Worm (Caenorhabditis elegans) whole organism, L2 larva: ENCODE data around the gene grd-12.

Experiments used
- C34F6.9 ChIP-seq: fragments of 150-350 bp; optimal IDR thresholded peaks from 2 replicates; lab custom pipeline; 2014; ENCODE audit warnings: missing biosample characterization, missing genetic modification characterization
- R02D3.7 ChIP-seq: fragments of 150-350 bp; optimal IDR thresholded peaks from 2 replicates; lab custom pipeline; 2014; ENCODE audit warnings: missing biosample characterization, missing genetic modification characterization
- Y55F3AM.14 ChIP-seq: fragments of 200-800 bp; sonication (Bioruptor generic); optimal IDR thresholded peaks from 2 replicates; lab custom pipeline; 2018; ENCODE audit warnings: mild to moderate bottlenecking, missing genetic modification characterization, missing compliant biosample characterization
- aly-2 ChIP-seq: fragments of 150-350 bp; optimal IDR thresholded peaks from 2 replicates; lab custom pipeline; 2014; ENCODE audit warnings: missing biosample characterization, missing genetic modification characterization
- ama-1 ChIP-seq: fragments of 150-350 bp; optimal IDR thresholded peaks from 2 replicates; lab custom pipeline; 2018; ENCODE audit warnings: inconsistent platforms
- blmp-1 ChIP-seq: sonication (generic microtip); optimal IDR thresholded peaks from 2 replicates; lab custom pipeline; 2017; ENCODE audit warnings: missing genetic modification characterization, mild to moderate bottlenecking, missing compliant biosample characterization, antibody characterized with exemption, moderate library complexity; ENCODE audit not compliant: insufficient read depth
- ceh-16 ChIP-seq: fragments of 150-350 bp; optimal IDR thresholded peaks from 2 replicates; lab custom pipeline; 2014; ENCODE audit warnings: missing biosample characterization, missing genetic modification characterization
- crh-2 ChIP-seq: sonication (generic microtip); optimal IDR thresholded peaks from 2 replicates; lab custom pipeline; 2017; ENCODE audit warnings: missing biosample characterization, missing genetic modification characterization
- egl-27 ChIP-seq: sonication (generic microtip); optimal IDR thresholded peaks from 3 replicates; lab custom pipeline; 2017; ENCODE audit warnings: missing biosample characterization, missing genetic modification reagents, missing genetic modification characterization
- elt-1 ChIP-seq: fragments of 150-350 bp; optimal IDR thresholded peaks from 2 replicates; lab custom pipeline; 2014; ENCODE audit warnings: missing biosample characterization, missing genetic modification characterization
- fos-1 ChIP-seq: fragments of 150-350 bp; optimal IDR thresholded peaks from 2 replicates; lab custom pipeline; 2014; ENCODE audit warnings: missing biosample characterization, missing genetic modification characterization
- gmeb-1 ChIP-seq: fragments of 150-350 bp; optimal IDR thresholded peaks from 2 replicates; lab custom pipeline; 2014; ENCODE audit warnings: missing biosample characterization, missing genetic modification characterization
- lin-11 ChIP-seq: fragments of 150-350 bp; sonication (generic microtip); optimal IDR thresholded peaks from 2 replicates; lab custom pipeline; 2014; ENCODE audit warnings: missing biosample characterization, missing genetic modification characterization, inconsistent platforms, mixed read lengths
- lin-39 ChIP-seq: fragments of 150-350 bp; optimal IDR thresholded peaks from 2 replicates; lab custom pipeline; 2014; ENCODE audit warnings: missing biosample characterization, missing genetic modification reagents, missing genetic modification characterization
- lsy-2 ChIP-seq, 2 experiments: fragments of 150-350 bp in 1 of 2; sonication (generic microtip) in 1 of 2; optimal IDR thresholded peaks; 2 replicates each; lab custom pipeline; 2014 to 2017; ENCODE audit warnings: missing biosample characterization in 2 of 2, missing genetic modification characterization in 2 of 2
- mbf-1 ChIP-seq: sonication (generic microtip); optimal IDR thresholded peaks from 2 replicates; lab custom pipeline; 2017; ENCODE audit warnings: missing biosample characterization, missing genetic modification characterization
- mdl-1 ChIP-seq, 2 experiments: fragments of 150-350 bp in 1 of 2; sonication (generic microtip) in 1 of 2; optimal IDR thresholded peaks; 2 replicates each; lab custom pipeline; 2017; ENCODE audit warnings: missing biosample characterization in 2 of 2, missing genetic modification characterization in 2 of 2
- nhr-10 ChIP-seq: sonication (generic microtip); optimal IDR thresholded peaks from 2 replicates; lab custom pipeline; 2017; ENCODE audit warnings: missing biosample characterization, missing genetic modification characterization
- nhr-11 ChIP-seq: fragments of 150-350 bp; optimal IDR thresholded peaks from 2 replicates; lab custom pipeline; 2014; ENCODE audit warnings: missing biosample characterization, missing genetic modification characterization
- nhr-21 ChIP-seq: fragments of 150-350 bp; optimal IDR thresholded peaks from 2 replicates; lab custom pipeline; 2014; ENCODE audit warnings: missing biosample characterization, missing genetic modification characterization
- nhr-237 ChIP-seq: fragments of 150-350 bp; optimal IDR thresholded peaks from 2 replicates; lab custom pipeline; 2014; ENCODE audit warnings: missing biosample characterization, missing genetic modification characterization
- nhr-25 ChIP-seq: fragments of 150-350 bp; sonication (generic microtip); optimal IDR thresholded peaks from 3 replicates; lab custom pipeline; 2014; ENCODE audit warnings: missing biosample characterization, missing genetic modification characterization
- nhr-6 ChIP-seq: fragments of 150-350 bp; optimal IDR thresholded peaks from 2 replicates; lab custom pipeline; 2014; ENCODE audit warnings: missing biosample characterization, missing genetic modification characterization
- nhr-77 ChIP-seq: fragments of 150-350 bp; optimal IDR thresholded peaks from 2 replicates; lab custom pipeline; 2014; ENCODE audit warnings: missing biosample characterization, missing genetic modification characterization
- peb-1 ChIP-seq: fragments of 150-350 bp; optimal IDR thresholded peaks from 2 replicates; lab custom pipeline; 2014; ENCODE audit warnings: missing biosample characterization, missing genetic modification characterization
- sem-4 ChIP-seq: fragments of 150-350 bp; optimal IDR thresholded peaks from 2 replicates; lab custom pipeline; 2014; ENCODE audit warnings: missing biosample characterization, missing genetic modification reagents, missing genetic modification characterization
- skn-1 ChIP-seq: sonication (generic microtip); optimal IDR thresholded peaks from 2 replicates; lab custom pipeline; 2017; ENCODE audit warnings: missing biosample characterization, missing genetic modification characterization
- sma-9 ChIP-seq, 2 experiments: fragments of 150-350 bp in 1 of 2; sonication (generic microtip) in 1 of 2; optimal IDR thresholded peaks; 2 replicates each; lab custom pipeline; 2014 to 2016; ENCODE audit warnings: missing genetic modification characterization in 2 of 2, mild to moderate bottlenecking in 1 of 2, missing biosample characterization in 1 of 2, missing compliant biosample characterization in 1 of 2, missing genetic modification reagents in 1 of 2, moderate library complexity in 1 of 2
- snpc-4 ChIP-seq: fragments of 150-350 bp; optimal IDR thresholded peaks from 2 replicates; lab custom pipeline; 2014; ENCODE audit warnings: missing biosample characterization, missing genetic modification characterization
- unc-39 ChIP-seq: fragments of 150-350 bp; optimal IDR thresholded peaks from 2 replicates; lab custom pipeline; 2014; ENCODE audit warnings: missing biosample characterization, missing genetic modification characterization
- unc-55 ChIP-seq: fragments of 150-350 bp; sonication (generic microtip); optimal IDR thresholded peaks from 3 replicates; lab custom pipeline; 2014; ENCODE audit warnings: missing biosample characterization, missing genetic modification reagents, missing genetic modification characterization
- zag-1 ChIP-seq: fragments of 150-350 bp; optimal IDR thresholded peaks from 2 replicates; lab custom pipeline; 2014; ENCODE audit warnings: missing biosample characterization, missing genetic modification characterization
- ztf-4 ChIP-seq: fragments of 150-350 bp; optimal IDR thresholded peaks from 2 replicates; lab custom pipeline; 2014; ENCODE audit warnings: missing biosample characterization, missing genetic modification characterization

grd-12 gene

ce11 chrV:14990843-14991242 lies 12.5 kb downstream of the grd-12 start, which contains the start of the genes cdt-2 and T01C3.2 (continued):
- no peak for TF ChIP-seq lin-11 (tag; lab: Kevin White, UChicago)
- TF ChIP-seq peb-1 (tag; lab: Kevin White, UChicago): no peak
- no peak for TF ChIP-seq zag-1
- TF ChIP-seq ama-1 (lab: Kevin White, UChicago): no peak

DNA sequence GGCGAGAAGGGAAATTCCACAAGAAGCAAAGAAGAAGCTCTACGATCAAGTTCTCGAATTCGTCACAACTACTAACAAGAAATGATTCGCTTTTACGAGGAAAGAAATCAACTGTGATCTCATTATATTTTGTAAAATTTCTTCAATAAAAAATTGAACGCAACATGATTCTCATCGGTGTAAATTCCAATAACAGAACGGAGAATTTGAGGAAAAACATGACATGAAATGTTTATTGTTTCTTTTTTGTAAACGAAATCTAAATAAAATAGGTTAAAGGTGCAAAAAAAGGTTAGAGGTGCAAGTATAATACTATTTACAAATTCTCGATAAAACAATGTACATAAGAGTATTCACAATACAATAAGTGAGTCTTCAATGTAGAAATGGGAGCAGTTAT lies 13.2 kb downstream of the grd-12 start:
- no peak for TF ChIP-seq elt-1 (tag; lab: Kevin White, UChicago)
- no peak for TF ChIP-seq crh-2 (tag; lab: Kevin White, UChicago)
- no peak for TF ChIP-seq ztf-4 (tag; lab: Kevin White, UChicago)
- TF ChIP-seq lin-11 (tag; lab: Kevin White, UChicago): no peak
- TF ChIP-seq gmeb-1 (tag; lab: Kevin White, UChicago): no peak
- TF ChIP-seq blmp-1 (tag; lab: Kevin White, UChicago): no peak
- no peak for TF ChIP-seq nhr-11 (tag; lab: Kevin White, UChicago)
- TF ChIP-seq C34F6.9 (tag; lab: Kevin White, UChicago): no peak
- no peak for TF ChIP-seq ceh-16 (tag; lab: Kevin White, UChicago)
- TF ChIP-seq nhr-237: no peak
- TF ChIP-seq mdl-1 (tag; optimal IDR thresholded peaks at IDR 0.05; lab: Kevin White, UChicago): no peak
- TF ChIP-seq nhr-77 (tag; lab: Kevin White, UChicago): no peak
- TF ChIP-seq sem-4 (tag; lab: Kevin White, UChicago): no peak
- TF ChIP-seq mbf-1: no peak
- TF ChIP-seq Y55F3AM.14 (GFP tag; lab: Kevin White, UChicago): no peak

ce11 chrV:14992627-14993117 lies 14.4 kb downstream of the grd-12 start, which contains the start of gene T01C3.3:
T01C3.3 (minus strand) TSS chrV:14992677.
- TF ChIP-seq crh-2 (tag; lab: Kevin White, UChicago): no peak
- no peak for TF ChIP-seq nhr-21 (tag; lab: Kevin White, UChicago)
- TF ChIP-seq lsy-2 (tag; optimal IDR thresholded peaks at IDR 0.05; lab: Kevin White, UChicago): no peak
- TF ChIP-seq mdl-1 (tag; optimal IDR thresholded peaks at IDR 0.05; lab: Kevin White, UChicago): no peak
- no peak for TF ChIP-seq unc-55 (GFP tag; lab: Kevin White, UChicago)
- TF ChIP-seq skn-1 (tag; lab: Kevin White, UChicago): no peak
- no peak for TF ChIP-seq lin-39 (tag; lab: Kevin White, UChicago)
- no peak for TF ChIP-seq R02D3.7 (tag; lab: Kevin White, UChicago)
- TF ChIP-seq nhr-25 (tag; lab: Kevin White, UChicago): no peak

DNA sequence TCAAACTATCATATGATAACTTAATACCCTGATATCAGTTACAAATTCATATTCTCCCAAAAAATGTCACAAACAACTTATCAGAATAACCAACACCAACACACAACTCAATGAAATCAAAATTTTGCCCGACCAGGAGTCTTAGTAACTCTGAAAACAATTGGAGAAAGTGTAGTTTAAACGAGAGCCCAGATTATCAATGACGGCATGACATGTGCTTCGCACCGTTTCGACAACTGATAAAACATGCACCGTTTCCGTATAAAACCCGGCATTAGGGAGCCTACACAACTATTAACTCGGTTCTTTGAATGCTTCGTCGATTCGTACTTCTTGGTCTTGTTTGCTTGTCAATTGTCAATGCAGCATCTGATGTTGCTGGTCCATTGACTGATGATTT lies 15.3 kb downstream of the grd-12 start, which contains the start of gene fil-1:
Gene fil-1, plus strand, starts transcription at position 219 of the 400 bp plus-strand sequence.
- TF ChIP-seq sma-9 (GFP tag; optimal IDR thresholded peaks at IDR 0.05; lab: Kevin White, UChicago) (peak; percentile 60), sma-9 (tag; optimal IDR thresholded peaks at IDR 0.05; lab: Kevin White, UChicago) (no peak), unc-39 (tag; lab: Kevin White, UChicago) (no peak), egl-27 (tag; lab: Kevin White, UChicago) (no peak), fos-1 (peak; percentile 40), mbf-1 (no peak), nhr-21 (tag; lab: Kevin White, UChicago) (no peak)
- TF ChIP-seq, all 48 proteins: peak for 2

- no peak for TF ChIP-seq Y55F3AM.14 (GFP tag; lab: Kevin White, UChicago)
- no peak for TF ChIP-seq blmp-1 (tag; lab: Kevin White, UChicago)
- no peak for TF ChIP-seq snpc-4 (tag; lab: Kevin White, UChicago)
- no peak for TF ChIP-seq nhr-6 (tag; lab: Kevin White, UChicago)
- TF ChIP-seq R02D3.7 (tag; lab: Kevin White, UChicago): no peak
- TF ChIP-seq nhr-10: no peak
- TF ChIP-seq aly-2 (tag; lab: Kevin White, UChicago): no peak
Observed at ce11 chrV:14996236-14996635, 17.9 kb downstream of the grd-12 start, which contains the start of gene irld-14. irld-14 (plus strand) TSS chrV:14996536.
